Fruit fly (Drosophila melanogaster) whole organism, embryonic: ENCODE results near the gene meep.

ENCODE experiments used
- Adf1 ChIP-seq: fragments of 200-800 bp; sonication (Bioruptor generic); IDR thresholded peaks from 2 replicates; pipeline ENCODE4 v1.3.6; 2022; ENCODE audit warnings: missing biosample characterization, missing genetic modification characterization
- C15 ChIP-seq: fragments of 200-800 bp; sonication (Bioruptor generic); IDR thresholded peaks from 3 replicates; pipeline ENCODE4 v1.3.6; 2022; ENCODE audit warnings: missing biosample characterization, missing genetic modification characterization
- CG11085 ChIP-seq: fragments of 200-800 bp; sonication (Bioruptor generic); IDR thresholded peaks from 2 replicates; pipeline ENCODE4 v1.3.6; 2022; ENCODE audit warnings: missing biosample characterization, missing genetic modification characterization
- CG11560 ChIP-seq: fragments of 200-800 bp; sonication (Bioruptor generic); IDR thresholded peaks from 3 replicates; pipeline ENCODE4 v1.3.6; 2022; ENCODE audit warnings: missing biosample characterization, missing genetic modification characterization
- CG11695 ChIP-seq: fragments of 200-800 bp; sonication (Bioruptor generic); IDR thresholded peaks from 3 replicates; pipeline ENCODE4 v1.3.6; 2022; ENCODE audit warnings: missing biosample characterization, missing genetic modification characterization
- CG11696 ChIP-seq: fragments of 200-800 bp; sonication (Bioruptor generic); IDR thresholded peaks from 2 replicates; pipeline ENCODE4 v1.3.6; 2022; ENCODE audit warnings: missing biosample characterization, missing genetic modification characterization
- CG15269 ChIP-seq: fragments of 200-800 bp; sonication (Bioruptor generic); optimal IDR thresholded peaks from 2 replicates; lab custom pipeline; 2018; ENCODE audit warnings: missing biosample characterization, mild to moderate bottlenecking, missing genetic modification characterization, moderate library complexity
- CG17385 ChIP-seq: fragments of 200-800 bp; sonication (Bioruptor generic); optimal IDR thresholded peaks from 3 replicates; lab custom pipeline; 2018; ENCODE audit warnings: missing biosample characterization, mild to moderate bottlenecking, missing genetic modification characterization
- CG17568 ChIP-seq: fragments of 200-800 bp; sonication (Bioruptor generic); optimal IDR thresholded peaks from 2 replicates; lab custom pipeline; 2018; ENCODE audit warnings: missing biosample characterization, mild to moderate bottlenecking, missing genetic modification characterization, moderate library complexity
- CG18764 ChIP-seq: fragments of 200-800 bp; sonication (Bioruptor generic); optimal IDR thresholded peaks from 3 replicates; lab custom pipeline; 2016; ENCODE audit warnings: missing biosample characterization, missing genetic modification characterization
- CG2120 ChIP-seq: fragments of 200-800 bp; sonication (Bioruptor generic); optimal IDR thresholded peaks from 3 replicates; lab custom pipeline; 2016; ENCODE audit warnings: missing biosample characterization, missing genetic modification characterization
- CG31388 ChIP-seq: fragments of 200-800 bp; sonication (Bioruptor generic); optimal IDR thresholded peaks from 2 replicates; lab custom pipeline; 2016; ENCODE audit warnings: missing biosample characterization, missing genetic modification characterization
- CG42726 ChIP-seq: fragments of 200-800 bp; sonication (Bioruptor generic); IDR thresholded peaks from 2 replicates; pipeline ENCODE4 v1.3.6; 2022; ENCODE audit warnings: missing biosample characterization, missing genetic modification characterization; ENCODE audit not compliant: partially characterized antibody
- CG6654 ChIP-seq: fragments of 200-800 bp; sonication (Bioruptor generic); optimal IDR thresholded peaks from 2 replicates; lab custom pipeline; 2017; ENCODE audit warnings: missing biosample characterization, mild to moderate bottlenecking, missing genetic modification characterization
- CG7963 ChIP-seq: fragments of 200-800 bp; sonication (Bioruptor generic); IDR thresholded peaks from 3 replicates; pipeline ENCODE4 v1.3.6; 2022; ENCODE audit warnings: missing biosample characterization, missing genetic modification characterization; ENCODE audit not compliant: partially characterized antibody
- CG8388 ChIP-seq: fragments of 200-800 bp; sonication (Bioruptor generic); optimal IDR thresholded peaks from 2 replicates; lab custom pipeline; 2019; ENCODE audit warnings: missing biosample characterization, mild to moderate bottlenecking, missing genetic modification characterization, moderate library complexity
- CG9437 ChIP-seq: fragments of 200-800 bp; sonication (Bioruptor generic); optimal IDR thresholded peaks from 2 replicates; lab custom pipeline; 2018; ENCODE audit warnings: missing biosample characterization, mild to moderate bottlenecking, missing genetic modification characterization
- CG9817 ChIP-seq: fragments of 200-800 bp; sonication (Bioruptor generic); optimal IDR thresholded peaks from 2 replicates; lab custom pipeline; 2018; ENCODE audit warnings: missing biosample characterization, mild to moderate bottlenecking, missing genetic modification characterization, moderate library complexity
- D19B ChIP-seq: fragments of 200-800 bp; sonication (Bioruptor generic); optimal IDR thresholded peaks from 2 replicates; lab custom pipeline; 2017; ENCODE audit warnings: missing biosample characterization, mild to moderate bottlenecking, missing genetic modification characterization
- Dad ChIP-seq: fragments of 200-800 bp; sonication (Bioruptor generic); optimal IDR thresholded peaks from 3 replicates; lab custom pipeline; 2016; ENCODE audit warnings: missing biosample characterization, missing genetic modification characterization
- Deaf1 ChIP-seq: fragments of 200-800 bp; optimal IDR thresholded peaks from 3 replicates; lab custom pipeline; 2019; ENCODE audit warnings: missing biosample characterization, mild to moderate bottlenecking, missing genetic modification characterization, moderate library complexity
- Dref ChIP-seq: fragments of 200-800 bp; sonication (Bioruptor generic); IDR thresholded peaks from 2 replicates; pipeline ENCODE4 v1.3.6; 2022; ENCODE audit warnings: missing biosample characterization, missing genetic modification characterization
- ERR ChIP-seq: fragments of 200-800 bp; sonication (Bioruptor generic); optimal IDR thresholded peaks from 2 replicates; lab custom pipeline; 2016; ENCODE audit warnings: missing biosample characterization, missing genetic modification characterization
- Elba2 ChIP-seq: fragments of 200-800 bp; sonication (Bioruptor generic); optimal IDR thresholded peaks from 3 replicates; lab custom pipeline; 2016; ENCODE audit warnings: missing biosample characterization, missing genetic modification characterization
- H15 ChIP-seq: fragments of 200-800 bp; sonication (Bioruptor generic); IDR thresholded peaks from 3 replicates; pipeline ENCODE4 v1.3.6; 2022; ENCODE audit warnings: missing biosample characterization, missing genetic modification characterization
- MBD-R2 ChIP-seq: fragments of 200-800 bp; sonication (Bioruptor generic); IDR thresholded peaks from 2 replicates; pipeline ENCODE4 v1.3.6; 2022; ENCODE audit warnings: missing biosample characterization, missing genetic modification characterization
- MESR4 ChIP-seq: fragments of 200-800 bp; sonication (Bioruptor generic); optimal IDR thresholded peaks from 2 replicates; lab custom pipeline; 2018; ENCODE audit warnings: missing biosample characterization, mild to moderate bottlenecking, missing genetic modification characterization, moderate library complexity
- Med ChIP-seq: fragments of 200-800 bp; sonication (Bioruptor generic); peaks from one replicate; lab custom pipeline; 2016; ENCODE audit warnings: missing biosample characterization, missing genetic modification characterization, mild to moderate bottlenecking, inconsistent platforms, moderate library complexity
- Opbp ChIP-seq: fragments of 200-800 bp; sonication (Bioruptor generic); IDR thresholded peaks from 3 replicates; pipeline ENCODE4 v1.3.6; 2022; ENCODE audit warnings: missing biosample characterization, missing genetic modification characterization; ENCODE audit not compliant: partially characterized antibody
- Rfx ChIP-seq: fragments of 200-800 bp; sonication (Bioruptor generic); IDR thresholded peaks from 2 replicates; pipeline ENCODE4 v1.3.6; 2022; ENCODE audit warnings: missing biosample characterization, missing genetic modification characterization
- Vsx1 ChIP-seq: fragments of 200-800 bp; sonication (Bioruptor generic); optimal IDR thresholded peaks from 2 replicates; lab custom pipeline; 2017; ENCODE audit warnings: missing biosample characterization, mild to moderate bottlenecking, missing genetic modification characterization, missing genetic modification reagents
- Xrp1 ChIP-seq: fragments of 200-800 bp; sonication (Bioruptor generic); IDR thresholded peaks from 2 replicates; pipeline ENCODE4 v1.3.6; 2022; ENCODE audit warnings: missing biosample characterization, missing genetic modification characterization
- ab ChIP-seq: fragments of 200-800 bp; sonication (Bioruptor generic); optimal IDR thresholded peaks from 2 replicates; lab custom pipeline; 2016; ENCODE audit warnings: missing biosample characterization, missing genetic modification characterization
- ash1 ChIP-seq: fragments of 200-800 bp; sonication (Bioruptor generic); optimal IDR thresholded peaks from 2 replicates; lab custom pipeline; 2018; ENCODE audit warnings: missing biosample characterization, mild to moderate bottlenecking, missing genetic modification characterization
- cas ChIP-seq: fragments of 200-800 bp; sonication (Bioruptor generic); IDR thresholded peaks from 2 replicates; pipeline ENCODE4 v1.3.6; 2022; ENCODE audit warnings: missing biosample characterization, missing genetic modification characterization
- chm ChIP-seq: fragments of 200-800 bp; sonication (Bioruptor generic); IDR thresholded peaks from 2 replicates; pipeline ENCODE4 v1.3.6; 2022; ENCODE audit warnings: missing biosample characterization, missing genetic modification characterization
- crp ChIP-seq, 2 experiments: fragments of 200-800 bp; sonication (Bioruptor generic); optimal IDR thresholded peaks; 2 replicates in 1 of 2; 3 replicates in 1 of 2; lab custom pipeline; 2017; ENCODE audit warnings: missing biosample characterization in 2 of 2, missing genetic modification characterization in 2 of 2, mild to moderate bottlenecking in 1 of 2, moderate library complexity in 1 of 2
- dimm ChIP-seq: fragments of 200-800 bp; sonication (Bioruptor generic); IDR thresholded peaks from 2 replicates; pipeline ENCODE4 v1.3.6; 2022; ENCODE audit warnings: missing biosample characterization, missing genetic modification characterization
- fd96Cb ChIP-seq: fragments of 200-800 bp; sonication (Bioruptor generic); optimal IDR thresholded peaks from 2 replicates; lab custom pipeline; 2018; ENCODE audit warnings: missing biosample characterization, mild to moderate bottlenecking, missing genetic modification characterization, moderate library complexity
- ftz-f1 ChIP-seq: fragments of 200-800 bp; sonication (Bioruptor generic); optimal IDR thresholded peaks from 2 replicates; lab custom pipeline; 2016; ENCODE audit warnings: missing biosample characterization, missing genetic modification characterization
- gt ChIP-seq: fragments of 200-800 bp; sonication (Bioruptor generic); IDR thresholded peaks from 2 replicates; pipeline ENCODE4 v1.3.6; 2022; ENCODE audit warnings: missing biosample characterization, missing genetic modification characterization
- hbn ChIP-seq: fragments of 200-800 bp; sonication (Bioruptor generic); IDR thresholded peaks from 2 replicates; pipeline ENCODE4 v1.3.6; 2022; ENCODE audit warnings: missing biosample characterization, missing genetic modification characterization; ENCODE audit not compliant: partially characterized antibody
- hth ChIP-seq: fragments of >200 bp; optimal IDR thresholded peaks from 2 replicates; lab custom pipeline; 2017; ENCODE audit warnings: inconsistent platforms
- kni ChIP-seq: fragments of 200-800 bp; sonication (Bioruptor generic); optimal IDR thresholded peaks from 3 replicates; lab custom pipeline; 2017; ENCODE audit warnings: mild to moderate bottlenecking, missing biosample characterization, missing genetic modification reagents, missing genetic modification characterization
- luna ChIP-seq: fragments of 200-800 bp; sonication (Bioruptor generic); optimal IDR thresholded peaks from 2 replicates; lab custom pipeline; 2016; ENCODE audit warnings: missing biosample characterization, missing genetic modification characterization
- maf-S ChIP-seq: fragments of 200-800 bp; sonication (Bioruptor generic); optimal IDR thresholded peaks from 2 replicates; lab custom pipeline; 2016; ENCODE audit warnings: missing biosample characterization, missing genetic modification characterization
- org-1 ChIP-seq: fragments of 200-800 bp; sonication (Bioruptor generic); optimal IDR thresholded peaks from 2 replicates; lab custom pipeline; 2017; ENCODE audit warnings: missing biosample characterization, missing genetic modification characterization
- p53 ChIP-seq: fragments of 200-800 bp; sonication (Bioruptor generic); optimal IDR thresholded peaks from 2 replicates; lab custom pipeline; 2016; ENCODE audit warnings: missing biosample characterization, missing genetic modification characterization
- pnt ChIP-seq: fragments of 200-800 bp; sonication (Bioruptor generic); optimal IDR thresholded peaks from 3 replicates; lab custom pipeline; 2016; ENCODE audit warnings: missing biosample characterization, missing genetic modification characterization
- prd ChIP-seq, 3 experiments: fragments of >200 bp in 2 of 3; fragments of 200-800 bp in 1 of 3; sonication (Bioruptor generic) in 1 of 3; optimal IDR thresholded peaks in 2 of 3; IDR thresholded peaks in 1 of 3; 2 replicates in 2 of 3; 3 replicates in 1 of 3; pipeline versions ENCODE4 v1.3.6 to Lab custom; 2017 to 2022; ENCODE audit warnings: missing biosample characterization in 1 of 3, missing genetic modification characterization in 1 of 3
- wdn ChIP-seq: fragments of 200-800 bp; sonication (Bioruptor generic); IDR thresholded peaks from 2 replicates; pipeline ENCODE4 v1.3.6; 2022; ENCODE audit warnings: missing biosample characterization, missing genetic modification characterization
- yki ChIP-seq: fragments of >200 bp; optimal IDR thresholded peaks from 3 replicates; lab custom pipeline; 2018

meep gene

DNA sequence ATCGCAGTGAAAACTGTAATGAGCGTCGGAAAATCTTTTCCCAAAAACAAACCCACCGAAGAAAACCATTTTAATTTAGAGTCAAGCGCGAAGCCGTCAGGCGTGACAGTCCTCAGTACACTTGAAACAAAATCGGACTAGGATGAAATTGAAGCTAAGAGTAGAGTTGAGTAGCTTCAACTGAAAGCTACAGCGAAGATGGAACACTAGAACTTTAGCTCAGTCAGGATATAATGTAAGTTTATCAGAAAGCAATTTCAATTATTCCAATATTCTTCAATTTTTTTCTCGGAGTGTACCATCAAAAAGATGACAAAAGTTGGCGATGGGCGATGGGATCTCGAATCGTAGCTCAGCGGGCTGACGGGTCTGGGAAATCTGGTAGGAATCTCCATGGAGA lies 13.6 kb upstream of the meep start (continued):
- TF ChIP-seq fd96Cb (tag; lab: Kevin White, UChicago) (peak; percentile 67), CG9437 (GFP tag; lab: Kevin White, UChicago) (no peak), ERR (GFP tag; lab: Kevin White, UChicago) (no peak), Med (GFP tag; lab: Kevin White, UChicago) (peak; percentile 73), CG8388 (GFP tag; lab: Kevin White, UChicago) (peak; percentile 56), CG11695 (GFP tag; lab: Robert Waterston, UW) (peak; percentile 45; the same call in 1 of the 3 replicates), CG11085 (GFP tag; lab: Robert Waterston, UW) (no peak), CG7963 (GFP tag; lab: Robert Waterston, UW) (no peak), ftz-f1 (GFP tag; lab: Kevin White, UChicago) (no peak), pnt (GFP tag; lab: Kevin White, UChicago) (peak; percentile 24), ash1 (GFP tag; lab: Kevin White, UChicago) (no peak), C15 (GFP tag; lab: Robert Waterston, UW) (no peak), CG17385 (GFP tag; lab: Kevin White, UChicago) (peak; percentile 32), H15 (0 out of 3 replicates have a peak, but pooled peaks have one; percentile 37), yki (lab: Kevin White, UChicago) (no peak), Rfx (0 out of 2 replicates have a peak, but pooled peaks have one; percentile 12), prd (optimal IDR thresholded peaks at IDR 0.05; lab: Kevin White, UChicago) (no peak), prd (GFP tag; IDR thresholded peaks at IDR 0.05; lab: Robert Waterston, UW) (peak; percentile 73; the same call in 2 of the 3 replicates), CG6654 (GFP tag; lab: Kevin White, UChicago) (peak; percentile 20), MESR4 (no peak), MBD-R2 (GFP tag; lab: Robert Waterston, UW) (no peak), CG2120 (GFP tag; lab: Kevin White, UChicago) (no peak), cas (GFP tag; lab: Robert Waterston, UW) (no peak), kni (GFP tag; lab: Kevin White, UChicago) (no peak), crp (GFP tag; optimal IDR thresholded peaks at IDR 0.05; lab: Kevin White, UChicago) (no peak), Xrp1 (GFP tag; lab: Robert Waterston, UW) (peak; percentile 70), chm (peak; percentile 68; the same call in 1 of the 2 replicates), Elba2 (no peak), D19B (GFP tag; lab: Kevin White, UChicago) (no peak), CG17568 (GFP tag; lab: Kevin White, UChicago) (no peak), CG9817 (no peak), org-1 (GFP tag; lab: Kevin White, UChicago) (no peak), CG11696 (GFP tag; lab: Robert Waterston, UW) (no peak), Dref (GFP tag; lab: Robert Waterston, UW) (no peak), hbn (no peak), CG42726 (GFP tag; lab: Robert Waterston, UW) (no peak), hth (lab: Kevin White, UChicago) (no peak), luna (GFP tag; lab: Kevin White, UChicago) (no peak), dimm (GFP tag; lab: Robert Waterston, UW) (peak; percentile 33; the same call in 1 of the 2 replicates), CG11560 (no peak), Adf1 (GFP tag; lab: Robert Waterston, UW) (no peak), ab (GFP tag; lab: Kevin White, UChicago) (no peak), CG31388 (GFP tag; lab: Kevin White, UChicago) (no peak), p53 (no peak), Deaf1 (tag; lab: Kevin White, UChicago) (no peak), CG18764 (GFP tag; lab: Kevin White, UChicago) (peak; percentile 19), wdn (GFP tag; lab: Robert Waterston, UW) (no peak), Opbp (GFP tag; lab: Robert Waterston, UW) (no peak), CG15269 (tag; lab: Kevin White, UChicago) (peak; percentile 15), Vsx1 (GFP tag; lab: Kevin White, UChicago) (no peak), gt (no peak), maf-S (GFP tag; lab: Kevin White, UChicago) (no peak), Dad (GFP tag; lab: Kevin White, UChicago) (peak; percentile 3)
